Fruit fly (Drosophila melanogaster) whole organism, adult: ENCODE data around the gene CG8492.
A peak's percentile ranks its signal among the peaks of the same experiment; 100 is the strongest.

Experiments used
- CG11617 ChIP-seq: fragments of 200-800 bp; sonication (Bioruptor generic); optimal IDR thresholded peaks from 2 replicates; lab custom pipeline; 2017; ENCODE audit warnings: mild to moderate bottlenecking, missing biosample characterization, missing genetic modification reagents, missing genetic modification characterization
- CG12768 ChIP-seq: fragments of 200-800 bp; sonication (Bioruptor generic); optimal IDR thresholded peaks from 2 replicates; lab custom pipeline; 2017; ENCODE audit warnings: missing biosample characterization, missing genetic modification characterization, mild to moderate bottlenecking, moderate library complexity, missing genetic modification reagents
- CG14711 ChIP-seq: fragments of 200-800 bp; sonication (Bioruptor generic); optimal IDR thresholded peaks from 2 replicates; lab custom pipeline; 2018; ENCODE audit warnings: missing biosample characterization, mild to moderate bottlenecking, missing genetic modification characterization, moderate library complexity
- CG1620 ChIP-seq: fragments of 200-800 bp; sonication (Bioruptor generic); optimal IDR thresholded peaks from 2 replicates; lab custom pipeline; 2016; ENCODE audit warnings: missing biosample characterization, missing genetic modification characterization
- CG33017 ChIP-seq: fragments of 200-800 bp; sonication (Bioruptor generic); optimal IDR thresholded peaks from 2 replicates; lab custom pipeline; 2018; ENCODE audit warnings: missing biosample characterization, mild to moderate bottlenecking, missing genetic modification characterization, moderate library complexity
- CG5204 ChIP-seq: fragments of 200-800 bp; sonication (Bioruptor generic); optimal IDR thresholded peaks from 2 replicates; lab custom pipeline; 2016; ENCODE audit warnings: missing biosample characterization, missing genetic modification characterization
- CG7045 ChIP-seq: fragments of 200-800 bp; sonication (Bioruptor generic); optimal IDR thresholded peaks from 2 replicates; lab custom pipeline; 2017; ENCODE audit warnings: missing biosample characterization, mild to moderate bottlenecking, missing genetic modification characterization
- Clk ChIP-seq: fragments of 200-800 bp; sonication (Bioruptor generic); optimal IDR thresholded peaks from 2 replicates; lab custom pipeline; 2017; ENCODE audit warnings: missing biosample characterization, missing genetic modification characterization
- Crg-1 ChIP-seq: fragments of 200-800 bp; sonication (Bioruptor generic); optimal IDR thresholded peaks from 2 replicates; lab custom pipeline; 2016; ENCODE audit warnings: missing biosample characterization, missing genetic modification characterization
- Hr96 ChIP-seq: fragments of 200-800 bp; sonication (Bioruptor generic); optimal IDR thresholded peaks from 2 replicates; lab custom pipeline; 2016; ENCODE audit warnings: missing biosample characterization, missing genetic modification characterization
- Mnt ChIP-seq: fragments of 200-800 bp; sonication (Bioruptor generic); optimal IDR thresholded peaks from 2 replicates; lab custom pipeline; 2016; ENCODE audit warnings: missing biosample characterization, mild to moderate bottlenecking, missing genetic modification characterization
- bab1 ChIP-seq: fragments of 200-800 bp; sonication (Bioruptor generic); optimal IDR thresholded peaks from 3 replicates; lab custom pipeline; 2019; ENCODE audit warnings: missing biosample characterization, mild to moderate bottlenecking, missing genetic modification characterization, moderate library complexity
- cic ChIP-seq: fragments of 200-800 bp; sonication (Bioruptor generic); optimal IDR thresholded peaks from 2 replicates; lab custom pipeline; 2017; ENCODE audit warnings: missing biosample characterization, mild to moderate bottlenecking, missing genetic modification characterization, moderate library complexity
- cnc ChIP-seq, 2 experiments: fragments of >200 bp; optimal IDR thresholded peaks; 2 replicates each; lab custom pipeline; 2017
- kay ChIP-seq: fragments of 200-800 bp; sonication (Bioruptor generic); peaks from one replicate; lab custom pipeline; 2016; ENCODE audit warnings: missing biosample characterization, missing genetic modification characterization, borderline replicate concordance
- ovo ChIP-seq: fragments of 200-800 bp; sonication (Bioruptor generic); optimal IDR thresholded peaks from 2 replicates; lab custom pipeline; 2016; ENCODE audit warnings: missing biosample characterization, missing genetic modification characterization
- pad ChIP-seq: fragments of 200-800 bp; sonication (Bioruptor generic); optimal IDR thresholded peaks from 3 replicates; lab custom pipeline; 2017; ENCODE audit warnings: missing biosample characterization, missing genetic modification characterization, mild to moderate bottlenecking, moderate library complexity, missing genetic modification reagents
- tj ChIP-seq: fragments of 200-800 bp; sonication (Bioruptor generic); optimal IDR thresholded peaks from 3 replicates; lab custom pipeline; 2017; ENCODE audit warnings: missing biosample characterization, mild to moderate bottlenecking, missing genetic modification characterization, moderate library complexity
- toe ChIP-seq: fragments of 200-800 bp; sonication (Bioruptor generic); optimal IDR thresholded peaks from 2 replicates; lab custom pipeline; 2016; ENCODE audit warnings: missing biosample characterization, missing genetic modification characterization

The CG8492 gene

dm6 chr3L:7768252-7768651 is 36.3 kb upstream of the CG8492 start, which contains the start of gene CG32371:
CG32371 (minus strand) TSS chr3L:7768352.
- TF ChIP-seq kay (GFP tag; lab: Kevin White, UChicago): no peak
- TF ChIP-seq CG12768 (GFP tag; lab: Kevin White, UChicago): no peak
- no peak for TF ChIP-seq tj
- TF ChIP-seq cic (GFP tag; lab: Kevin White, UChicago): no peak

DNA sequence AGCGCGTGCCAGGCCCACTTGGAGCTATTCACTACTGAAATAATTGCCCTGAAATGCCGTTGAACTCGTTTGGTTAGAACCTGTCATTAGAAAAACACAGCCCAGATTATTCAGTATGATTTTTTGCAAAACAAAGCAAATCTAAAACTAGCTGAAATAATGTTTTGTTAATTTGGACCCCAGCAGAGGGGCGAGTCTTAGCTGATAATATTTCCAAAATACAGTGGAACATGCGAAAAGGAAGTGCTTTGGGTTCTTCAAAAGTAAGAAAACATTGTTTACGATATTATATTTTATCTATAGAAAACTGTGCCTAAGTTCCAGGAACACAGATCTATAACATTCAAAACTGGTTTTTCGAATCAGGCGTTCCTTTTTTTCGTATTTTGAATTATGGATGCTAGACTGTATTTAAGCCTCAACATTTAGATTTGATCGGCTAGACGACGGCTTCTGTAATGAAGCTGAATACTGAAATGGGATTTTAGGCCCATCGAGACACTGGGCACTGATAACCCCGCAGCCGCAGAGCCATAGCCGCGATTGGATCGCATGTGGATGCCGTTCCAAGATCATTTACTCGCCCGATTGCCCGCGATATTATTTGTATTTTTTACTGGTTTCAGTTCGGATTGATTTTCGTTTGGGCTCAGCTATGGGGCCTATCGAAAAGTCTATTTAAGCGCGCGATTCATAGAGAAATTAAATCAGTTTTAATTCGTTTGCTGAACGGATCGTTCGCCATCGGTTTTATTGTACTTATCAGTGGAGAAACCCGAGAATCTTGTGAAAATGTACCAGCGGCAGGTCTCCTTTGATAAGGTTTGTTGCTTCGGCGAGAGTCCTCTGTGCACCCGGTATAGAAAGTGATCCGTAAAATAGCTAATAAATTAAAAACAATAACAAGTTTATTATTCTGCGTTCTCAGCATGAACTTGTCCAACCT is 28.1 kb upstream of the CG8492 start, which contains the start of gene Hn:
Hn (plus strand) TSS at position 619 of the 946 bp plus-strand sequence.
- TF ChIP-seq cnc (optimal IDR thresholded peaks at IDR 0.05; lab: Kevin White, UChicago) (no peak), ovo (GFP tag; lab: Kevin White, UChicago) (no peak), Crg-1 (GFP tag; lab: Kevin White, UChicago) (no peak), Clk (GFP tag; lab: Kevin White, UChicago) (no peak), Hr96 (GFP tag; lab: Kevin White, UChicago) (no peak), CG7045 (GFP tag; lab: Kevin White, UChicago) (no peak), CG33017 (tag; lab: Kevin White, UChicago) (no peak), Mnt (GFP tag; lab: Kevin White, UChicago) (no peak), cic (GFP tag; lab: Kevin White, UChicago) (no peak), kay (GFP tag; lab: Kevin White, UChicago) (no peak), CG12768 (GFP tag; lab: Kevin White, UChicago) (no peak), toe (GFP tag; lab: Kevin White, UChicago) (no peak), CG14711 (tag; lab: Kevin White, UChicago) (no peak), bab1 (GFP tag; lab: Kevin White, UChicago) (no peak), CG5204 (GFP tag; lab: Kevin White, UChicago) (no peak)

- no peak for TF ChIP-seq pad (GFP tag; lab: Kevin White, UChicago)
- TF ChIP-seq Clk (GFP tag; lab: Kevin White, UChicago): no peak
- TF ChIP-seq kay (GFP tag; lab: Kevin White, UChicago): no peak
- TF ChIP-seq cnc (optimal IDR thresholded peaks at IDR 0.05; lab: Kevin White, UChicago): no peak
- TF ChIP-seq CG33017 (tag; lab: Kevin White, UChicago): peak; percentile 16
- peak; percentile 30 for TF ChIP-seq CG5204 (GFP tag; lab: Kevin White, UChicago)
- no peak for TF ChIP-seq CG7045 (GFP tag; lab: Kevin White, UChicago)
- no peak for TF ChIP-seq CG11617
- no peak for TF ChIP-seq CG1620 (GFP tag; lab: Kevin White, UChicago)
These were observed 22.1 kb upstream of the CG8492 start, which contains the start of gene CG7409 for dm6 chr3L:7754109-7754508. CG7409 (plus strand) TSS chr3L:7754409.

dm6 chr3L:7747044-7747443 is 15.1 kb upstream of the CG8492 start, which contains the start of gene CG13685:
CG13685 (plus strand) TSS chr3L:7747344.
- TF ChIP-seq cic (GFP tag; lab: Kevin White, UChicago): no peak

DNA sequence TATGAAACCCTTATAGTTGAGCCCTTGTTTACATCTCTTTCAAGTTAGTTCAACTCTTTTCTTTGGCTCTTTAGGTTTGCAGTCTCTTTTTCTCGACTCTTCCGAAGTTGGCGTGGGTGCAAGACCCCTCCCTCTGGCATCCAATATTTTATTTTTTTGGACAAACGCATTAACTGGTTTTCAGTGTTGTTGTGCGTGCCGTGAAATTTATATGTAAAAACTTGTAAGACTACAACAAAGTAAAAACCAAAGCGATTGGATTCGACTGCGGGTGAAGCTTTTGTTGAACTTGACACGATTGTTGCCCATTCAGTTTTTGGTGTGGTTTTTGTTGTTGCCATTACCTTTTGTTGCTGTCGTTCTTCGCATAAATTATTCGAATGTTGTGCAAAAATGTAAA is 11.8 kb upstream of the CG8492 start:
- TF ChIP-seq bab1 (GFP tag; lab: Kevin White, UChicago) (no peak), cnc (optimal IDR thresholded peaks at IDR 0.05; lab: Kevin White, UChicago) (no peak)

- TF ChIP-seq toe (GFP tag; lab: Kevin White, UChicago) (no peak), Mnt (GFP tag; lab: Kevin White, UChicago) (no peak), pad (GFP tag; lab: Kevin White, UChicago) (no peak), ovo (GFP tag; lab: Kevin White, UChicago) (no peak), tj (no peak), cic (GFP tag; lab: Kevin White, UChicago) (no peak), CG11617 (no peak)
These were observed 10.9 kb upstream of the CG8492 start, which contains the start of gene Snmp2 for dm6 chr3L:7742941-7743340. Snmp2 (minus strand) TSS chr3L:7743041.

DNA sequence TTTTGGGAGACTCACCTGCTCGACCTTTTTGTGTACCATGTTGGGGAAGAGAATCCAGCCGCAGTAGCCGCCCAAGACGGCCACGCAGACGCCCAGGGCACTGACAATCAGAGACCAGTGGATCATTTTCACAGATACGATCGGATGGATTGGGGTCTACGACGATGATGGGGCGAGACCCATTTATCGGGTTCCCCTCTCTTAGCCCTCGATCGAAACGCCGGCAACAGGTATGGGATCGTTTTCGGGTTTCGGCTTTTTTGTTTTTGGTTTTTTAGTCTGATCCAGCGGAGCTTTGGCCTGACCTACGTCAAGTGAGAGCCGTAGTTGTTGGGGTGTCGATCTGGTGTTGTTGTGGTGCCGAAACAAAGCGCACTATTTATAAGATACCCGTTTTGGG is 10.0 kb upstream of the CG8492 start:
- TF ChIP-seq Crg-1 (GFP tag; lab: Kevin White, UChicago): no peak
- TF ChIP-seq toe (GFP tag; lab: Kevin White, UChicago): no peak
- no peak for TF ChIP-seq CG33017 (tag; lab: Kevin White, UChicago)
- TF ChIP-seq bab1 (GFP tag; lab: Kevin White, UChicago): no peak
- no peak for TF ChIP-seq CG14711 (tag; lab: Kevin White, UChicago)
- TF ChIP-seq tj: no peak
